Worm (Caenorhabditis elegans) whole organism, L1 larva: ENCODE measurements around the gene Y6E2A.7.

ENCODE experiments used
- nhr-77 ChIP-seq: fragments of 150-350 bp; optimal IDR thresholded peaks from 2 replicates; lab custom pipeline; 2014; ENCODE audit warnings: missing biosample characterization, missing genetic modification characterization
- unc-130 ChIP-seq: fragments of 150-350 bp; optimal IDR thresholded peaks from 2 replicates; lab custom pipeline; 2017; ENCODE audit warnings: missing biosample characterization, missing genetic modification characterization, inconsistent platforms

DNA sequence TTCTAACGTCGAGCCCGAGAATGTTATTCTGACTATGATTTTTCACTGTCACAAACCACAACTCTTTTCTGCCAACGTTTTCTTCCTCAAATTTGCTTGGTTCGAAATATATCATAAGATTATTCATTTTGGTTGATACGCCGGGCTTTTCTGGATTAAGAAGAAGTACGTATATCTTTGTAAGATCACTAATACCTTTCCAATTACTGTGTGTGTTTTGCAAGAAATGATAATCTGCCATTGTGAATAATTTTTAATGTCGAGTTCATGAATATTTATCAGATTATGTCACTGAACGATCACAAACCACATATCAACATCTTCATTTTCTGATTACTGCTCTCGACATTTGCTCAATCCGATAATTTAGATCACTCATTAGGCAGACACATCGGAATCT, 34.1 kb upstream of the Y6E2A.7 start, which contains the start of gene nhr-196:
- no peak for TF ChIP-seq nhr-77
- no peak for TF ChIP-seq unc-130 (tag; lab: Kevin White, UChicago)
